Fruit fly (Drosophila melanogaster): ENCODE measurements around the gene CG14451.
A peak's percentile ranks its signal among the peaks of the same experiment; 100 is the strongest.

CG14451 gene

dm6 chr3L:22671699-22672276 is 50.1 kb downstream of the CG14451 start (continued):
- TF ChIP-seq Lpt (GFP tag; optimal IDR thresholded peaks at IDR 0.05) (no peak), mirr (GFP tag; optimal IDR thresholded peaks at IDR 0.05) (peak; percentile 90), ash1 (GFP tag; optimal IDR thresholded peaks at IDR 0.05) (no peak), HmgZ (tag; optimal IDR thresholded peaks at IDR 0.05) (peak; percentile 30), wek (GFP tag; optimal IDR thresholded peaks at IDR 0.05) (no peak), tin (GFP tag; optimal IDR thresholded peaks at IDR 0.05) (no peak), CG31224 (GFP tag; IDR thresholded peaks at IDR 0.05) (no peak), D (optimal IDR thresholded peaks at IDR 0.05) (no peak), D (GFP tag; optimal IDR thresholded peaks at IDR 0.05) (no peak), CG4360 (GFP tag; IDR thresholded peaks at IDR 0.05) (peak; percentile 42; the same call in 1 of the 2 replicates), Hr78 (GFP tag; optimal IDR thresholded peaks at IDR 0.05) (peak in 1 of 2 experiments; percentile 68), Vsx1 (GFP tag; optimal IDR thresholded peaks at IDR 0.05) (peak; percentile 4), Lhr (GFP tag; optimal IDR thresholded peaks at IDR 0.05) (no peak), CG8944 (GFP tag; optimal IDR thresholded peaks at IDR 0.05) (no peak), CG3726 (GFP tag; IDR thresholded peaks at IDR 0.05) (no peak), sd (tag; optimal IDR thresholded peaks at IDR 0.05) (peak; percentile 58), CG32532 (GFP tag; IDR thresholded peaks at IDR 0.05) (no peak), CG7556 (GFP tag; optimal IDR thresholded peaks at IDR 0.05) (no peak), fru (optimal IDR thresholded peaks at IDR 0.05) (no peak), yki (optimal IDR thresholded peaks at IDR 0.05) (no peak), dmrt99B (tag; optimal IDR thresholded peaks at IDR 0.05) (no peak), tna (GFP tag; IDR thresholded peaks at IDR 0.05; ENCODE audit: partially characterized antibody) (no peak), hkb (optimal IDR thresholded peaks at IDR 0.05) (no peak), hkb (GFP tag; IDR thresholded peaks at IDR 0.05) (no peak), CG10267 (tag; optimal IDR thresholded peaks at IDR 0.05) (no peak), BtbVII (GFP tag; optimal IDR thresholded peaks at IDR 0.05) (peak; percentile 1), CG8281 (tag; optimal IDR thresholded peaks at IDR 0.05) (peak; percentile 47), CG7357 (GFP tag; IDR thresholded peaks at IDR 0.05) (no peak), p53 (GFP tag; optimal IDR thresholded peaks at IDR 0.05) (no peak), CG33213 (GFP tag; optimal IDR thresholded peaks at IDR 0.05) (no peak), gce (GFP tag; IDR thresholded peaks at IDR 0.05) (no peak), YL-1 (GFP tag; optimal IDR thresholded peaks at IDR 0.05) (no peak), Sry-δ (GFP tag; optimal IDR thresholded peaks at IDR 0.05) (no peak), tap (tag; optimal IDR thresholded peaks at IDR 0.05) (no peak), luna (GFP tag; optimal IDR thresholded peaks at IDR 0.05) (no peak)
